Worm (Caenorhabditis elegans): ENCODE measurements around the gene cgp-1.

Gene cgp-1

ce11 chrV:122750-123149 lies at the start of gene cgp-1:
Gene cgp-1 (minus strand): TSS chrV:122789.
- TF ChIP-seq lsy-2 (tag; optimal IDR thresholded peaks at IDR 0.05) (peak in 1 of 2 experiments; percentile 11), unc-55 (GFP tag; optimal IDR thresholded peaks at IDR 0.05) (peak; percentile 23), ama-1 (optimal IDR thresholded peaks at IDR 0.05) (peak; percentile 8), nhr-237 (tag; optimal IDR thresholded peaks at IDR 0.05) (no peak), R02D3.7 (tag; optimal IDR thresholded peaks at IDR 0.05) (peak; percentile 32), C34F6.9 (tag; optimal IDR thresholded peaks at IDR 0.05) (peak; percentile 20), sem-4 (tag; optimal IDR thresholded peaks at IDR 0.05) (no peak)

DNA sequence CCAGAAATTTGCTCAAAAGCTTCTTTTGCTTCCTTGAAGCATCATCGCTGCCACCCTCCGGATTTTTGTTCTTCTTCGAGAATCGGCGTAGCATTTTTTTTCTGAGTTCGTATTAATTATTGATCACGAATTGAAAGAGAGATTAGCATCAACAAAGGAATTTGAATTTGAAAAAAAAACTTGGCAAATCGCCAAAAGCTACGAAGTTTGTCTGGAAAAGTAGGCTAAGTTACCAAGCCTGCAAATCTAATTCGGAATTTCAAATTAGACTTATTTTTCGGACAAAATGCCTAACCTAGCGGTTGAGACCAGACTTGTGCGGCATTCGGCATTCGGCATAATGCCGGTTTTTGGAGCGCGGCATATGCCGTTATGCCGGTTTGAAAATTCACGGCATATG lies 49.5 kb upstream of the cgp-1 start, which contains the start of gene cfap-36:
Gene cfap-36 (minus strand): TSS at position 101 of the 400 bp plus-strand sequence.
- no peak for TF ChIP-seq mab-5 (tag; optimal IDR thresholded peaks at IDR 0.05)
- TF ChIP-seq peb-1 (tag; optimal IDR thresholded peaks at IDR 0.05): no peak
- TF ChIP-seq fos-1 (tag; optimal IDR thresholded peaks at IDR 0.05): no peak
- TF ChIP-seq sma-9 (GFP tag; optimal IDR thresholded peaks at IDR 0.05): no peak
- TF ChIP-seq sma-9 (tag; optimal IDR thresholded peaks at IDR 0.05): no peak
- TF ChIP-seq nhr-25 (tag; optimal IDR thresholded peaks at IDR 0.05): no peak
- no peak for TF ChIP-seq lin-13 (GFP tag; optimal IDR thresholded peaks at IDR 0.05)
- no peak for TF ChIP-seq ceh-82 (tag; optimal IDR thresholded peaks at IDR 0.05)
- no peak for TF ChIP-seq lin-39 (tag; optimal IDR thresholded peaks at IDR 0.05)
- TF ChIP-seq unc-62 (GFP tag; optimal IDR thresholded peaks at IDR 0.05): no peak
- TF ChIP-seq ama-1 (optimal IDR thresholded peaks at IDR 0.05): no peak
- no peak for TF ChIP-seq crh-2 (tag; optimal IDR thresholded peaks at IDR 0.05)
- no peak for TF ChIP-seq dmd-4 (tag; optimal IDR thresholded peaks at IDR 0.05)

DNA sequence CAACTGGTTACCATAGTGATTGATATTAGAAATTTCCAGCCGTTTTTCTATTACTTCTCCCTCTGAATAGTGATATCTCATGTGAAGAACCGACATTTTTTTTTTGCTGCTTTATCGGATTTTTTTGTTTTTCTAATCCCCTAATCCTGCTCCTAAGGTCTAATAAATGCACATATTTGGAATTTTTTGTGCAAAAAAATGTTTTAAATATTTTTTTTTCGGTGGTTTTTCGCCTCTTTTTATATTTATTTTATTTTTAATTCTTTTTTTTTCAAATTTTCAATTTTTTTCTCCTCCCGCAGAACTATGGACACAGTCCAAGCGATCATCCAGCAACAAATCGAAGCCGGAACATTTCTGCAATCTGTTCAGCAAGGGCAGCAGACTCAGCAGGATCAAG lies 44.1 kb upstream of the cgp-1 start, which contains the start of gene Y108G3AL.2:
Gene Y108G3AL.2 (plus strand): TSS at position 301 of the 400 bp plus-strand sequence.
- TF ChIP-seq unc-62 (GFP tag; optimal IDR thresholded peaks at IDR 0.05) (no peak), egl-27 (tag; optimal IDR thresholded peaks at IDR 0.05) (no peak), sma-9 (GFP tag; optimal IDR thresholded peaks at IDR 0.05) (no peak), sma-9 (tag; optimal IDR thresholded peaks at IDR 0.05) (no peak), ceh-16 (tag; optimal IDR thresholded peaks at IDR 0.05) (no peak), lsy-2 (tag; optimal IDR thresholded peaks at IDR 0.05) (no peak), Y55F3AM.14 (GFP tag; optimal IDR thresholded peaks at IDR 0.05) (no peak), nhr-237 (tag; optimal IDR thresholded peaks at IDR 0.05) (no peak)

- TF ChIP-seq ztf-1 (GFP tag; conservative IDR thresholded peaks at IDR 0.05): no peak
- peak; percentile 40 for TF ChIP-seq crh-2 (tag; optimal IDR thresholded peaks at IDR 0.05)
- no peak for TF ChIP-seq nhr-11 (tag; optimal IDR thresholded peaks at IDR 0.05)
- no peak for TF ChIP-seq nhr-23 (tag; optimal IDR thresholded peaks at IDR 0.05)
- peak; percentile 37 for TF ChIP-seq nhr-129 (tag; optimal IDR thresholded peaks at IDR 0.05)
- TF ChIP-seq egl-27 (tag; optimal IDR thresholded peaks at IDR 0.05): peak; percentile 7
- no peak for TF ChIP-seq sma-9 (GFP tag; optimal IDR thresholded peaks at IDR 0.05)
- no peak for TF ChIP-seq sma-9 (tag; optimal IDR thresholded peaks at IDR 0.05)
- peak; percentile 6 for TF ChIP-seq F13H6.1 (tag; optimal IDR thresholded peaks at IDR 0.05)
- TF ChIP-seq unc-55 (GFP tag; optimal IDR thresholded peaks at IDR 0.05): peak; percentile 66
- TF ChIP-seq lsy-2 (tag; optimal IDR thresholded peaks at IDR 0.05): peak in 1 of 2 experiments; percentile 76
- peak; percentile 94 for TF ChIP-seq gmeb-1 (tag; optimal IDR thresholded peaks at IDR 0.05)
- TF ChIP-seq sma-3 (GFP tag; optimal IDR thresholded peaks at IDR 0.05): peak; percentile 28
- peak; percentile 32 for TF ChIP-seq snpc-4 (tag; optimal IDR thresholded peaks at IDR 0.05)
- peak; percentile 26 for TF ChIP-seq lin-13 (GFP tag; optimal IDR thresholded peaks at IDR 0.05)
- TF ChIP-seq skn-1 (tag; optimal IDR thresholded peaks at IDR 0.05): no peak
- peak; percentile 67 for TF ChIP-seq C34F6.9 (tag; optimal IDR thresholded peaks at IDR 0.05)
Observed at ce11 chrV:156044-156869, 33.7 kb upstream of the cgp-1 start, which contains the start of gene ttb-1. Gene ttb-1 (plus strand): TSS chrV:156819.

DNA sequence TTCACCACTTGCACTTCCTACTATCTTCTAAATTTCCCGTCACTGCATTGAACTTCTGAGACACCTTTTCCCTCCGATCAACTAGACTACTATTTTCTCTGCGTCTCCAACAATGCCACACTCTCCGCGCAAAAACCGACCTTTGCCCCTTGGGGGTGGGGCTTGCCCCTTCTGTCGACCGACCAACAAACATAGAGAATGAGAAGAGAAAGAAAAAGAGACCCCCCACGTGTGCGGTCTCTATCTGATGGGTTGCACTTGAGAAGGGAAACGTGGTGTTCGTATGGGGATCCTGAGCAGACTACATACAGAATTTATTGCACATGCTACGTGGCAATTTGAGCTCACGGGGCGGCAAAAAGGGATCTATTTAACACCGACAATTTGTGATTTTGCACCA lies 32.6 kb upstream of the cgp-1 start:
- TF ChIP-seq unc-55 (GFP tag; optimal IDR thresholded peaks at IDR 0.05) (no peak), blmp-1 (tag; optimal IDR thresholded peaks at IDR 0.05; ENCODE audit: insufficient read depth) (peak; percentile 19), mbf-1 (tag; optimal IDR thresholded peaks at IDR 0.05) (no peak), lin-39 (tag; optimal IDR thresholded peaks at IDR 0.05) (no peak), lin-11 (tag; optimal IDR thresholded peaks at IDR 0.05) (no peak), R02D3.7 (tag; optimal IDR thresholded peaks at IDR 0.05) (no peak), elt-1 (tag; optimal IDR thresholded peaks at IDR 0.05) (no peak), nhr-12 (tag; optimal IDR thresholded peaks at IDR 0.05) (no peak), ztf-11 (tag; optimal IDR thresholded peaks at IDR 0.05) (no peak), C34F6.9 (tag; optimal IDR thresholded peaks at IDR 0.05) (no peak), crh-2 (tag; optimal IDR thresholded peaks at IDR 0.05) (peak; percentile 44), Y55F3AM.14 (GFP tag; optimal IDR thresholded peaks at IDR 0.05) (no peak), nhr-10 (tag; optimal IDR thresholded peaks at IDR 0.05) (no peak), lsy-2 (tag; optimal IDR thresholded peaks at IDR 0.05) (no peak), fos-1 (tag; optimal IDR thresholded peaks at IDR 0.05) (peak; percentile 73), sma-9 (GFP tag; optimal IDR thresholded peaks at IDR 0.05) (peak; percentile 84), sma-9 (tag; optimal IDR thresholded peaks at IDR 0.05) (no peak), ceh-16 (tag; optimal IDR thresholded peaks at IDR 0.05) (no peak), egl-27 (tag; optimal IDR thresholded peaks at IDR 0.05) (no peak), nhr-6 (tag; optimal IDR thresholded peaks at IDR 0.05) (no peak), mab-5 (tag; optimal IDR thresholded peaks at IDR 0.05) (no peak), elt-3 (tag; optimal IDR thresholded peaks at IDR 0.05) (no peak), nhr-21 (tag; optimal IDR thresholded peaks at IDR 0.05) (peak; percentile 49), skn-1 (tag; optimal IDR thresholded peaks at IDR 0.05) (no peak), gmeb-1 (tag; optimal IDR thresholded peaks at IDR 0.05) (peak; percentile 44)
